Worm (Caenorhabditis elegans): Measurements from ENCODE around the gene dod-17.

DNA sequence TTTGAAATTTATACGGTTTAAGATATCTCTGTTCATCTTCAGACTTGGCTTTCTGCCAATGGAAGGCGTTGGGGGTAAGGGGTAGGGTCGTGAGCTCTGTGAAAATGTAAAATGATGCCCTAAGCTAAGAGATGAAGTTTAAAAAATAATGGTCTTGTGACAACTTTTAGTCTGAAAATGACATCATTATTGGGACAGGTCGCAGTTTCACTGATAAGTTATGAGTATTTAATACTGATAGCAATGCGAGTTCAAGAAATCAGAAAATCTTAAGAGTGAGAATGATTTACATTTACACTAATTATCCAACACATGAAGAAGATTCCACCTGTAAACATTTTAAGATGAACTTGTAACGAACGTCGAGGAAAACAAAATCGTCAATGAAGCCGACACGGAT, 11.5 kb upstream of the dod-17 start:
- TF ChIP-seq lin-35 (GFP tag; optimal IDR thresholded peaks at IDR 0.05) (no peak), snpc-4 (GFP tag; optimal IDR thresholded peaks at IDR 0.05) (no peak), snpc-4 (tag; optimal IDR thresholded peaks at IDR 0.05) (no peak), attf-3 (GFP tag; conservative IDR thresholded peaks at IDR 0.05) (no peak), athp-1 (tag; optimal IDR thresholded peaks at IDR 0.05) (no peak), die-1 (tag; optimal IDR thresholded peaks at IDR 0.05) (no peak)

Measured in whole organism, young adult.